Worm (Caenorhabditis elegans): Measurements from ENCODE around the gene trim-21.

Gene trim-21

DNA sequence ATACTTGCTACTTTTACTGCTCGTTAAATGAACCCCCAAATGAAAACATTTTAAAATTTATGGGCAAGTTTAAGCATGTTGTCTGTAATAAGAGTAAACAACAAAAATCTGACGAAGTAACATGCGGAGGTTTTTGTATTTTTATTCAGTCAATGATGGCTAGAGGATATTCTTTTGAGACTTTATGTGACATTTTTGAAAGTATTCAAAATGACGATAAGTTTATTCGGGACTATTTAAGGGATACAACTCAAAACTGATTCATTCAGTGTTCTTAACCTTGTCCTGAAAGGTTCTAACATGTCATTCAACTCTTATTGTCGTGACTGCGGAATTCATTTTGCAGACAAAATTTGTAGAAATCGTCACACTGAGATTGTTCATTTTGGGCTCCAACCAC lies 32.8 kb downstream of the trim-21 start, which contains the start of gene K09F6.11:
Gene K09F6.11, plus strand, starts transcription at position 301 of the 400 bp plus-strand sequence.
- TF ChIP-seq spr-3 (GFP tag; optimal IDR thresholded peaks at IDR 0.05) (no peak), duxl-1 (tag; optimal IDR thresholded peaks at IDR 0.05; ENCODE audit: poor library complexity) (no peak), dmd-9 (GFP tag; IDR thresholded peaks at IDR 0.05) (no peak), dmd-8 (GFP tag; IDR thresholded peaks at IDR 0.05) (no peak), unc-62 (GFP tag; optimal IDR thresholded peaks at IDR 0.05 in 1 of 2) (peak in 1 of 2 experiments; percentile 48), unc-62 (tag; optimal IDR thresholded peaks at IDR 0.05) (no peak), aly-2 (tag; optimal IDR thresholded peaks at IDR 0.05) (no peak), nhr-237 (tag; optimal IDR thresholded peaks at IDR 0.05) (no peak)

DNA sequence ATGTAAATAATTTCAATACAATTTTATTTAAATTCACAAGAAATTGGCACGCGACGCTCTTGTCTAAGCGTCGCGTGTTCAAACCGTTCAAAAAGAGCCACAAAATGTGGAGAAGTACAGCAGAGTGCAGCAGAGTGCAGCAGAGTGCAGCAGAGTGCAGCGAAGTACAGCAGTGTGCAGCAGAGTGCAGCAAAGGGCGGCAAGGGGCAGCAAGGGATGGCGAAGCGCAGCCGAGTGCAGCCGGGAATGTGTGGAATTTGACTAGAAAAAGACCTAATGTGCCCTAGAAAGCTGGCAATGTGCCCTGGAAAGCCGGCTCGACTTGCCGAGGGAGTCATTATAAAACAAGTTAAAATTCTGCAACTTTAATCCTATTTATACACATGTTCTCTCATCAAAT lies 33.4 kb downstream of the trim-21 start, which contains the start of gene K09F6.6:
Gene K09F6.6, minus strand, starts transcription at position 43 of the 400 bp plus-strand sequence.
- TF ChIP-seq tra-1 (GFP tag; IDR thresholded peaks at IDR 0.05) (no peak), nhr-102 (tag; optimal IDR thresholded peaks at IDR 0.05) (no peak), D1046.2 (GFP tag; IDR thresholded peaks at IDR 0.05) (0 out of 2 replicates have a peak, but pooled peaks have one; percentile 11), dmd-9 (GFP tag; IDR thresholded peaks at IDR 0.05) (no peak), T26A8.4 (GFP tag; IDR thresholded peaks at IDR 0.05) (no peak), nhr-6 (tag; optimal IDR thresholded peaks at IDR 0.05) (no peak), set-16 (GFP tag; IDR thresholded peaks at IDR 0.05) (peak; percentile 70), skn-1 (tag; optimal IDR thresholded peaks at IDR 0.05) (no peak), ceh-82 (tag; optimal IDR thresholded peaks at IDR 0.05) (no peak), ctbp-1 (GFP tag; IDR thresholded peaks at IDR 0.05) (no peak), F26F4.8 (GFP tag; conservative IDR thresholded peaks at IDR 0.05) (0 out of 2 replicates have a peak, but pooled peaks have one; percentile 47), ZK337.2 (GFP tag; IDR thresholded peaks at IDR 0.05) (peak; percentile 27; the same call in 1 of the 2 replicates)

DNA sequence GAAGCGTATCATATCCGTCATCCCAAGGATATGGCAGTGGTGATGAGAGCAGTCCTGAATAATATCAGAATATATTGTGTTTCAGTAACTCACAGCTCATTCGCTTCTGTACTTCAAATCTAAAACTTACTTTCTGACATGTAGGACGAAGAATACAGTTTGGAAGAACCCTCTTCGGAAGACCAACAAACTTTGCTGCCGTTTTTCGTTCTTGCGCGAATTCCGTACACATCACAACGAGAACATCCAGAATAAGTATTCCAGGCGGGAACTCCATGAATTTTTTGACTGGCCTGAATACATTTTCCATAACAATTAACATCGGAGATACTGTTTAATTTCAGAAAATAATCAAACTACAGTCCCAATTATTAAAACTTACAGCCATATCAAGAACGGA lies 35.2 kb downstream of the trim-21 start, which contains the start of gene K09F6.15:
Gene K09F6.15, minus strand, starts transcription at position 101 of the 400 bp plus-strand sequence.
- TF ChIP-seq Y105C5A.15 (GFP tag; IDR thresholded peaks at IDR 0.05) = no peak
- no peak for TF ChIP-seq ztf-11 (tag; optimal IDR thresholded peaks at IDR 0.05)
- TF ChIP-seq zag-1 (tag; optimal IDR thresholded peaks at IDR 0.05) = no peak
- no peak for TF ChIP-seq pqm-1 (tag; optimal IDR thresholded peaks at IDR 0.05)
- TF ChIP-seq aly-2 (tag; optimal IDR thresholded peaks at IDR 0.05) = no peak
- no peak for TF ChIP-seq pha-4 (GFP tag; IDR thresholded peaks at IDR 0.05)
- TF ChIP-seq pha-4 (tag; optimal IDR thresholded peaks at IDR 0.05) = no peak
- no peak for TF ChIP-seq dmd-8 (GFP tag; IDR thresholded peaks at IDR 0.05)
- no peak for TF ChIP-seq nhr-237 (tag; optimal IDR thresholded peaks at IDR 0.05)
- no peak for TF ChIP-seq Y5F2A.4 (GFP tag; optimal IDR thresholded peaks at IDR 0.05)
- no peak for TF ChIP-seq dmd-9 (GFP tag; IDR thresholded peaks at IDR 0.05)
- TF ChIP-seq hif-1 (tag; optimal IDR thresholded peaks at IDR 0.05) = no peak
- no peak for TF ChIP-seq snpc-4 (tag; optimal IDR thresholded peaks at IDR 0.05)
- no peak for TF ChIP-seq zip-11 (GFP tag; IDR thresholded peaks at IDR 0.05)
- no peak for TF ChIP-seq unc-39 (tag; optimal IDR thresholded peaks at IDR 0.05)
- TF ChIP-seq egl-27 (tag; optimal IDR thresholded peaks at IDR 0.05) = no peak
- TF ChIP-seq daf-16 (GFP tag; optimal IDR thresholded peaks at IDR 0.05) = no peak
- TF ChIP-seq daf-16 (tag; optimal IDR thresholded peaks at IDR 0.05) = no peak
- no peak for TF ChIP-seq F49E8.2 (tag; optimal IDR thresholded peaks at IDR 0.05; ENCODE audit: borderline replicate concordance)
- no peak for TF ChIP-seq ceh-28 (tag; optimal IDR thresholded peaks at IDR 0.05)

DNA sequence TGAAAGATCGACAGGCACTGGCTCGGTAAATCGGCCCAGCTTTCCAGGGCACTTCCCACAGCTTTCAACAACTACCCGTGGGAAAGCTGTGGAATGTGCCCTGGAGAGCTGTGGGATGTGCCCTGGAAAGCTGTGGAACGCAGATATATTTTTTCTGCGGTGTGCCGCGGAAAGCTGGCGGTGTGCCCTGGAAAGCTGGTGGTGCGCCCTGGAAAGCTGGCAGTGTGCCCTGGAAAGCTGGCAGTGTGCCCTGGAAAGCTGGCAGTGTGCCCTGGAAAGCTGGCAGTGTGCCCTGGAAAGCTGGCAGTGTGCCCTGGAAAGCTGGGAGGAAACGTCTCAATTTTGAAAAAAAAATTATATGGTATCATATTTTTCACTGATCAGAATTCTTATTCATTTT lies 38.9 kb downstream of the trim-21 start:
- no peak for TF ChIP-seq nhr-11 (tag; optimal IDR thresholded peaks at IDR 0.05)
- TF ChIP-seq lsy-2 (tag; optimal IDR thresholded peaks at IDR 0.05) = no peak
- peak; percentile 86 for TF ChIP-seq set-16 (GFP tag; IDR thresholded peaks at IDR 0.05)
- TF ChIP-seq gei-8 (GFP tag; optimal IDR thresholded peaks at IDR 0.05) = no peak
- TF ChIP-seq lin-29 (GFP tag; IDR thresholded peaks at IDR 0.05) = no peak
- peak; percentile 28 for TF ChIP-seq aha-1 (tag)
- TF ChIP-seq skn-1 (tag; optimal IDR thresholded peaks at IDR 0.05) = no peak
- no peak for TF ChIP-seq aly-2 (tag; optimal IDR thresholded peaks at IDR 0.05)
- no peak for TF ChIP-seq hif-1 (tag; optimal IDR thresholded peaks at IDR 0.05)
- 0 out of 2 replicates have a peak, but pooled peaks have one; percentile 50 for TF ChIP-seq egl-43 (GFP tag; IDR thresholded peaks at IDR 0.05)
- TF ChIP-seq ZK337.2 (GFP tag; IDR thresholded peaks at IDR 0.05) = 0 out of 2 replicates have a peak, but pooled peaks have one; percentile 35
